Worm (Caenorhabditis elegans) whole organism, L4 larva: ENCODE results near the gene C14A4.9.

Experiments
- F26F4.8 ChIP-seq: fragments of 200-800 bp; sonication (Bioruptor generic); conservative IDR thresholded peaks from 2 replicates; pipeline ENCODE4 v1.3.6; 2022; ENCODE audit warnings: missing genetic modification characterization, missing compliant biosample characterization
- R02D3.7 ChIP-seq: fragments of 150-350 bp; sonication (generic microtip); optimal IDR thresholded peaks from 3 replicates; lab custom pipeline; 2014; ENCODE audit warnings: missing biosample characterization, missing genetic modification characterization
- T26A8.4 ChIP-seq: fragments of 200-800 bp; sonication (Bioruptor generic); IDR thresholded peaks from 2 replicates; pipeline ENCODE4 v1.3.6; 2022; ENCODE audit warnings: missing genetic modification characterization, missing compliant biosample characterization
- Y48G9A.11 ChIP-seq: fragments of 200-800 bp; sonication (Bioruptor generic); IDR thresholded peaks from 2 replicates; pipeline ENCODE4 v1.3.6; 2022; ENCODE audit warnings: missing genetic modification reagents, missing genetic modification characterization, missing compliant biosample characterization
- Y75B8A.6 ChIP-seq: fragments of 200-800 bp; sonication (Bioruptor generic); IDR thresholded peaks from 2 replicates; pipeline ENCODE4 v1.3.6; 2022; ENCODE audit warnings: missing genetic modification reagents, missing genetic modification characterization, missing compliant biosample characterization
- ZK337.2 ChIP-seq: fragments of 200-800 bp; sonication (Bioruptor generic); IDR thresholded peaks from 2 replicates; pipeline ENCODE4 v1.3.6; 2022; ENCODE audit warnings: missing genetic modification reagents, missing genetic modification characterization, missing compliant biosample characterization
- ZK546.5 ChIP-seq, 2 experiments: sonication (generic microtip); optimal IDR thresholded peaks; 2 replicates each; lab custom pipeline; 2017; ENCODE audit warnings: missing biosample characterization in 2 of 2, missing genetic modification characterization in 2 of 2
- aha-1 ChIP-seq: fragments of 150-350 bp; peaks from one replicate; lab custom pipeline; 2014; ENCODE audit warnings: missing biosample characterization, missing genetic modification characterization
- ama-1 ChIP-seq: fragments of 150-350 bp; optimal IDR thresholded peaks from 2 replicates; lab custom pipeline; 2014; ENCODE audit warnings: inconsistent platforms, mixed read lengths
- arid-1 ChIP-seq: fragments of 200-800 bp; sonication (Bioruptor generic); conservative IDR thresholded peaks from 2 replicates; pipeline ENCODE4 v1.3.6; 2022; ENCODE audit warnings: missing genetic modification reagents, missing genetic modification characterization, missing compliant biosample characterization
- attf-4 ChIP-seq: sonication (generic microtip); optimal IDR thresholded peaks from 3 replicates; lab custom pipeline; 2017; ENCODE audit warnings: missing biosample characterization, missing genetic modification characterization
- ceh-20 ChIP-seq: fragments of 200-800 bp; sonication (Bioruptor generic); IDR thresholded peaks from 2 replicates; pipeline ENCODE4 v1.3.6; 2022; ENCODE audit warnings: missing genetic modification reagents, missing genetic modification characterization, missing compliant biosample characterization
- ceh-32 ChIP-seq: sonication (generic microtip); optimal IDR thresholded peaks from 2 replicates; lab custom pipeline; 2016; ENCODE audit warnings: mild to moderate bottlenecking, missing genetic modification characterization, missing compliant biosample characterization; ENCODE audit not compliant: poor library complexity
- ceh-82 ChIP-seq: sonication (generic microtip); optimal IDR thresholded peaks from 2 replicates; lab custom pipeline; 2017; ENCODE audit warnings: missing biosample characterization, missing genetic modification characterization
- ces-1 ChIP-seq: fragments of 150-350 bp; sonication (generic microtip); optimal IDR thresholded peaks from 4 replicates; lab custom pipeline; 2014; ENCODE audit warnings: missing biosample characterization, missing genetic modification reagents, missing genetic modification characterization
- ctbp-1 ChIP-seq: fragments of 200-800 bp; sonication (Bioruptor generic); IDR thresholded peaks from 2 replicates; pipeline ENCODE4 v1.3.6; 2022; ENCODE audit warnings: missing genetic modification reagents, missing genetic modification characterization, missing compliant biosample characterization
- daf-16 ChIP-seq, 3 experiments: sonication (generic microtip); optimal IDR thresholded peaks; 2 replicates each; lab custom pipeline; 2016 to 2017; ENCODE audit warnings: missing genetic modification characterization in 3 of 3, missing genetic modification reagents in 3 of 3, mild to moderate bottlenecking in 2 of 3, missing compliant biosample characterization in 2 of 3, missing biosample characterization in 1 of 3, moderate library complexity in 1 of 3
- dve-1 ChIP-seq: sonication (generic microtip); optimal IDR thresholded peaks from 2 replicates; lab custom pipeline; 2017; ENCODE audit warnings: antibody characterized with exemption, mild to moderate bottlenecking, missing genetic modification characterization, missing compliant biosample characterization; ENCODE audit not compliant: insufficient read depth
- egl-43 ChIP-seq: fragments of 200-800 bp; sonication (Bioruptor generic); IDR thresholded peaks from 2 replicates; pipeline ENCODE4 v1.3.6; 2022; ENCODE audit warnings: missing genetic modification reagents, missing genetic modification characterization, missing compliant biosample characterization
- gei-8 ChIP-seq: fragments of 200-800 bp; sonication (Bioruptor generic); optimal IDR thresholded peaks from 2 replicates; lab custom pipeline; 2018; ENCODE audit warnings: mild to moderate bottlenecking, missing genetic modification characterization, missing compliant biosample characterization
- hif-1 ChIP-seq, 2 experiments: sonication (generic microtip); optimal IDR thresholded peaks; 2 replicates each; lab custom pipeline; 2016 to 2017; ENCODE audit warnings: missing compliant biosample characterization in 2 of 2, missing genetic modification characterization in 2 of 2, missing genetic modification reagents in 2 of 2, missing genotype in 2 of 2, mild to moderate bottlenecking in 1 of 2
- hlh-11 ChIP-seq: fragments of 200-800 bp; sonication (Bioruptor generic); optimal IDR thresholded peaks from 2 replicates; lab custom pipeline; 2018; ENCODE audit warnings: mild to moderate bottlenecking, missing genetic modification characterization, missing compliant biosample characterization
- hlh-30 ChIP-seq: sonication (generic microtip); optimal IDR thresholded peaks from 2 replicates; lab custom pipeline; 2017; ENCODE audit warnings: antibody characterized with exemption, mild to moderate bottlenecking, missing genetic modification characterization, missing compliant biosample characterization; ENCODE audit not compliant: insufficient read depth
- lim-7 ChIP-seq: fragments of 200-800 bp; sonication (Bioruptor generic); IDR thresholded peaks from 2 replicates; pipeline ENCODE4 v1.3.6; 2022; ENCODE audit warnings: missing genetic modification characterization, missing compliant biosample characterization
- lin-38 ChIP-seq: fragments of 200-800 bp; sonication (Bioruptor generic); IDR thresholded peaks from 2 replicates; pipeline ENCODE4 v1.3.6; 2022; ENCODE audit warnings: missing genetic modification reagents, missing genetic modification characterization, missing compliant biosample characterization
- lin-39 ChIP-seq: fragments of 150-350 bp; optimal IDR thresholded peaks from 2 replicates; lab custom pipeline; 2014; ENCODE audit warnings: missing biosample characterization, missing genetic modification reagents, missing genetic modification characterization
- lsy-2 ChIP-seq, 2 experiments: fragments of 150-350 bp in 1 of 2; sonication (generic microtip) in 1 of 2; optimal IDR thresholded peaks; 2 replicates each; lab custom pipeline; 2014 to 2017; ENCODE audit warnings: missing biosample characterization in 2 of 2, missing genetic modification characterization in 2 of 2
- madf-5 ChIP-seq, 2 experiments: fragments of 200-800 bp; sonication (Bioruptor generic); IDR thresholded peaks; 2 replicates each; pipeline ENCODE4 v1.3.6; 2022; ENCODE audit warnings: missing compliant biosample characterization in 2 of 2, missing genetic modification characterization in 2 of 2
- madf-9 ChIP-seq: fragments of 200-800 bp; sonication (Bioruptor generic); conservative IDR thresholded peaks from 2 replicates; pipeline ENCODE4 v1.3.6; 2022; ENCODE audit warnings: missing genetic modification reagents, missing genetic modification characterization, missing compliant biosample characterization
- mdl-1 ChIP-seq, 2 experiments: fragments of 150-350 bp in 1 of 2; sonication (generic microtip) in 1 of 2; optimal IDR thresholded peaks; 2 replicates each; lab custom pipeline; 2014 to 2017; ENCODE audit warnings: missing biosample characterization in 2 of 2, missing genetic modification characterization in 2 of 2
- mdt-29 ChIP-seq: fragments of 200-800 bp; sonication (Bioruptor generic); IDR thresholded peaks from 2 replicates; pipeline ENCODE4 v1.3.6; 2022; ENCODE audit warnings: missing genetic modification reagents, missing genetic modification characterization, missing compliant biosample characterization
- mep-1 ChIP-seq: fragments of 150-350 bp; sonication (generic microtip); optimal IDR thresholded peaks from 3 replicates; lab custom pipeline; 2014; ENCODE audit warnings: missing biosample characterization, missing genetic modification characterization
- nhr-10 ChIP-seq: fragments of 150-350 bp; optimal IDR thresholded peaks from 2 replicates; lab custom pipeline; 2014; ENCODE audit warnings: missing biosample characterization, missing genetic modification characterization
- nhr-11 ChIP-seq: fragments of 150-350 bp; optimal IDR thresholded peaks from 2 replicates; lab custom pipeline; 2014; ENCODE audit warnings: missing biosample characterization, missing genetic modification characterization
- nhr-111 ChIP-seq: fragments of 200-800 bp; sonication (Bioruptor generic); optimal IDR thresholded peaks from 2 replicates; lab custom pipeline; 2018; ENCODE audit warnings: mild to moderate bottlenecking, missing genetic modification characterization, missing compliant biosample characterization
- nhr-237 ChIP-seq: sonication (generic microtip); optimal IDR thresholded peaks from 2 replicates; lab custom pipeline; 2017; ENCODE audit warnings: missing biosample characterization, missing genetic modification characterization
- nhr-41 ChIP-seq: fragments of 200-800 bp; sonication (Bioruptor generic); IDR thresholded peaks from 2 replicates; pipeline ENCODE4 v1.3.6; 2022; ENCODE audit warnings: missing genetic modification reagents, missing genetic modification characterization, missing compliant biosample characterization
- pha-4 ChIP-seq, 2 experiments: fragments of 150-350 bp in 1 of 2; fragments of 200-800 bp in 1 of 2; sonication (Bioruptor generic) in 1 of 2; IDR thresholded peaks in 1 of 2; optimal IDR thresholded peaks in 1 of 2; 2 replicates each; pipeline versions ENCODE4 v1.3.6 to Lab custom; 2014 to 2022; ENCODE audit warnings: missing genetic modification characterization in 2 of 2, missing genetic modification reagents in 2 of 2, missing biosample characterization in 1 of 2, missing compliant biosample characterization in 1 of 2
- sdz-12 ChIP-seq: fragments of 200-800 bp; sonication (Bioruptor generic); optimal IDR thresholded peaks from 2 replicates; lab custom pipeline; 2018; ENCODE audit warnings: mild to moderate bottlenecking, missing genetic modification characterization, missing compliant biosample characterization
- set-16 ChIP-seq: fragments of 200-800 bp; sonication (Bioruptor generic); IDR thresholded peaks from 2 replicates; pipeline ENCODE4 v1.3.6; 2022; ENCODE audit warnings: missing genetic modification reagents, missing genetic modification characterization, missing compliant biosample characterization
- tag-97 ChIP-seq: fragments of 200-800 bp; sonication (Bioruptor generic); IDR thresholded peaks from 2 replicates; pipeline ENCODE4 v1.3.6; 2022; ENCODE audit warnings: missing genetic modification characterization, missing compliant biosample characterization
- unc-39 ChIP-seq: sonication (generic microtip); optimal IDR thresholded peaks from 2 replicates; lab custom pipeline; 2017; ENCODE audit warnings: missing biosample characterization, missing genetic modification characterization
- unc-62 ChIP-seq, 3 experiments: fragments of 150-350 bp in 1 of 3; sonication (generic microtip); optimal IDR thresholded peaks in 2 of 3; peaks in 1 of 3; 1 replicate in 1 of 3; 2 replicates in 2 of 3; lab custom pipeline; 2014 to 2017; ENCODE audit warnings: missing biosample characterization in 3 of 3, missing genetic modification characterization in 3 of 3, missing genetic modification reagents in 3 of 3, missing genotype in 1 of 3
- zfp-2 ChIP-seq: sonication (generic microtip); optimal IDR thresholded peaks from 2 replicates; lab custom pipeline; 2016; ENCODE audit warnings: mild to moderate bottlenecking, missing genetic modification characterization, missing compliant biosample characterization
- zfp-3 ChIP-seq: fragments of 200-800 bp; sonication (Bioruptor generic); conservative IDR thresholded peaks from 2 replicates; pipeline ENCODE4 v1.3.6; 2022; ENCODE audit warnings: missing genetic modification reagents, missing genetic modification characterization, missing compliant biosample characterization
- zip-11 ChIP-seq: fragments of 200-800 bp; sonication (Bioruptor generic); IDR thresholded peaks from 2 replicates; pipeline ENCODE4 v1.3.6; 2022; ENCODE audit warnings: missing genetic modification characterization, missing compliant biosample characterization
- ztf-11 ChIP-seq: fragments of 150-350 bp; optimal IDR thresholded peaks from 2 replicates; lab custom pipeline; 2014; ENCODE audit warnings: missing biosample characterization, missing genetic modification characterization
- ztf-7 ChIP-seq: fragments of 150-350 bp; optimal IDR thresholded peaks from 2 replicates; lab custom pipeline; 2014; ENCODE audit warnings: missing biosample characterization, missing genetic modification characterization

The C14A4.9 gene

DNA sequence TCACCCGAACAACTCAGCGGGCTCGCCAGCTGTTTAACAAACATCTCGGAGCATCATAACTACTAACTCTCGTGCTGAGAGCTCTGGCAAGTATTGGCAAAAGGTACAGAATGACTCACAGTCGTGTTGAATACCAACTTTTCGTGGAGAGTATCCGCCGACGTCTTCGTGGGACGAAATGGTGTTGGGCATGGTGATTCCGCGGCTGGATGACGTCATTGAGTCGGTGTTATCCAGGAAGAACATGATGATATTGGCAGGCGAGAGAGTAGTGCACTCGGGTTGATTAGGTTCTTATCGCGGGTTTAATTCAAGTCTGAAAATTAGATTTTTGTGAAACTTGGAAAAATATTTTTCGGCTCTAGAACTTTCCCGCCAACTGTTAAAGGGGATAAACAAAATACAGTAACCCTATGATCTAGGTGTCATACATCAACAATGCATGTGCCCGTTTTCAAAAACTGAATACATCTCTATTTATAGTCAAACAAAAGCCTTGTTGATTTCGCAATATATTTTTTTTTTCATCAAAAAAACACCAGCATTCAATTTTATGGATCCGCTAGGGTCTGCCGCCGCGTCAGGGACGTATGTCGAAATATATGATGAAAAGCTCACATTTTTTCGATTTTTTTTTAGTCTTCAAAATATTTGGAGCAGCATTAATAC is 45.6 kb upstream of the C14A4.9 start (continued):
- TF ChIP-seq tag-97: no peak
- no peak for TF ChIP-seq arid-1 (GFP tag; lab: Robert Waterston, UW)
- no peak for TF ChIP-seq daf-16 (GFP tag; optimal IDR thresholded peaks at IDR 0.05; lab: Kevin White, UChicago)
- TF ChIP-seq daf-16 (tag; optimal IDR thresholded peaks at IDR 0.05; lab: Kevin White, UChicago): peak; percentile 12
- TF ChIP-seq zfp-2 (tag; lab: Kevin White, UChicago): no peak
- peak; percentile 56; the same call in 1 of the 2 replicates for TF ChIP-seq zfp-3 (GFP tag; lab: Robert Waterston, UW)
- no peak for TF ChIP-seq mep-1 (tag; lab: Kevin White, UChicago)
- TF ChIP-seq hlh-11 (tag; lab: Kevin White, UChicago): peak; percentile 12
- TF ChIP-seq unc-39 (tag; lab: Kevin White, UChicago): no peak
- TF ChIP-seq ceh-32: no peak
- TF ChIP-seq lin-38: no peak
- peak; percentile 85 for TF ChIP-seq aha-1 (tag; lab: Kevin White, UChicago)
- TF ChIP-seq ztf-7 (tag; lab: Kevin White, UChicago): no peak
- no peak; the same call in 1 of the 2 replicates for TF ChIP-seq pha-4 (GFP tag; IDR thresholded peaks at IDR 0.05; lab: Robert Waterston, UW)
- TF ChIP-seq pha-4 (tag; optimal IDR thresholded peaks at IDR 0.05; lab: Kevin White, UChicago): no peak
- 0 out of 2 replicates have a peak, but pooled peaks have one; percentile 25 for TF ChIP-seq egl-43 (GFP tag; lab: Robert Waterston, UW)
- TF ChIP-seq zip-11 (GFP tag; lab: Robert Waterston, UW): no peak
- TF ChIP-seq T26A8.4 (GFP tag; lab: Robert Waterston, UW): no peak
- no peak for TF ChIP-seq gei-8 (GFP tag; lab: Kevin White, UChicago)
- no peak for TF ChIP-seq attf-4 (tag; lab: Kevin White, UChicago)
- peak in 1 of 2 experiments; percentile 43 for TF ChIP-seq lsy-2 (tag; optimal IDR thresholded peaks at IDR 0.05; lab: Kevin White, UChicago)
- TF ChIP-seq Y75B8A.6 (GFP tag; lab: Robert Waterston, UW): no peak
- 0 out of 2 replicates have a peak, but pooled peaks have one; percentile 7 for TF ChIP-seq ctbp-1 (GFP tag; lab: Robert Waterston, UW)
- TF ChIP-seq madf-5 (GFP tag; IDR thresholded peaks at IDR 0.05; lab: Robert Waterston, UW): 0 out of 4 replicates have a peak, but pooled peaks have one; percentile 15 to 25
- no peak for TF ChIP-seq lin-39 (tag; lab: Kevin White, UChicago)
- TF ChIP-seq ceh-20 (GFP tag; lab: Robert Waterston, UW): no peak
- 0 out of 2 replicates have a peak, but pooled peaks have one; percentile 24 for TF ChIP-seq madf-9
- no peak for TF ChIP-seq Y48G9A.11 (GFP tag; lab: Robert Waterston, UW)
- no peak for TF ChIP-seq R02D3.7 (tag; lab: Kevin White, UChicago)
- no peak for TF ChIP-seq ztf-11 (tag; lab: Kevin White, UChicago)
- no peak for TF ChIP-seq nhr-237
- peak; percentile 34; the same call in 1 of the 2 replicates for TF ChIP-seq mdt-29 (GFP tag; lab: Robert Waterston, UW)
- no peak for TF ChIP-seq ama-1 (lab: Kevin White, UChicago)
- TF ChIP-seq hlh-30 (tag; lab: Kevin White, UChicago): no peak
- no peak for TF ChIP-seq set-16 (GFP tag; lab: Robert Waterston, UW)
- TF ChIP-seq dve-1 (tag; lab: Kevin White, UChicago): no peak
- TF ChIP-seq lim-7: no peak
- no peak for TF ChIP-seq ceh-82 (tag; lab: Kevin White, UChicago)
- TF ChIP-seq F26F4.8 (GFP tag; lab: Robert Waterston, UW): no peak
- no peak for TF ChIP-seq nhr-10
- no peak for TF ChIP-seq sdz-12 (GFP tag; lab: Kevin White, UChicago)
- no peak for TF ChIP-seq nhr-41 (GFP tag; lab: Robert Waterston, UW)
- no peak for TF ChIP-seq ZK337.2 (GFP tag; lab: Robert Waterston, UW)
- TF ChIP-seq mdl-1 (tag; optimal IDR thresholded peaks at IDR 0.05; lab: Kevin White, UChicago): no peak
- TF ChIP-seq nhr-11 (tag; lab: Kevin White, UChicago): peak; percentile 31
- no peak for TF ChIP-seq unc-62 (GFP tag; optimal IDR thresholded peaks at IDR 0.05 in 1 of 2; lab: Kevin White, UChicago)
- no peak for TF ChIP-seq unc-62 (tag; optimal IDR thresholded peaks at IDR 0.05; lab: Kevin White, UChicago)
- no peak for TF ChIP-seq hif-1 (tag; optimal IDR thresholded peaks at IDR 0.05; lab: Kevin White, UChicago)
- no peak for TF ChIP-seq nhr-111
- TF ChIP-seq ZK546.5 (tag; optimal IDR thresholded peaks at IDR 0.05; lab: Kevin White, UChicago): no peak
- no peak for TF ChIP-seq ces-1 (GFP tag; lab: Kevin White, UChicago)
